Worm (Caenorhabditis elegans) whole organism, L4 larva: Measurements from ENCODE around the gene T26E4.2.
"Not testable (repeated sequence)": the region's sequence is repeated elsewhere in the genome, so short reads cannot be mapped to it uniquely, and the experiment has no call there.

Source experiments
- F26F4.8 ChIP-seq: fragments of 200-800 bp; sonication (Bioruptor generic); conservative IDR thresholded peaks from 2 replicates; pipeline ENCODE4 v1.3.6; 2022; ENCODE audit warnings: missing genetic modification characterization, missing compliant biosample characterization
- F44E2.7 ChIP-seq: fragments of 200-800 bp; sonication (Bioruptor generic); IDR thresholded peaks from 2 replicates; pipeline ENCODE4 v2.1.2; 2022; ENCODE audit warnings: missing genetic modification characterization, missing compliant biosample characterization
- T20F7.1 ChIP-seq: fragments of 200-800 bp; sonication (Bioruptor generic); optimal IDR thresholded peaks from 2 replicates; lab custom pipeline; 2018; ENCODE audit warnings: mild to moderate bottlenecking, missing genetic modification characterization, missing compliant biosample characterization
- Y105C5A.15 ChIP-seq: fragments of 200-800 bp; sonication (Bioruptor generic); IDR thresholded peaks from 2 replicates; pipeline ENCODE4 v1.3.6; 2022; ENCODE audit warnings: missing genetic modification characterization, missing compliant biosample characterization
- Y48G9A.11 ChIP-seq: fragments of 200-800 bp; sonication (Bioruptor generic); IDR thresholded peaks from 2 replicates; pipeline ENCODE4 v1.3.6; 2022; ENCODE audit warnings: missing genetic modification reagents, missing genetic modification characterization, missing compliant biosample characterization
- Y75B8A.6 ChIP-seq: fragments of 200-800 bp; sonication (Bioruptor generic); IDR thresholded peaks from 2 replicates; pipeline ENCODE4 v1.3.6; 2022; ENCODE audit warnings: missing genetic modification reagents, missing genetic modification characterization, missing compliant biosample characterization
- arid-1 ChIP-seq: fragments of 200-800 bp; sonication (Bioruptor generic); conservative IDR thresholded peaks from 2 replicates; pipeline ENCODE4 v1.3.6; 2022; ENCODE audit warnings: missing genetic modification reagents, missing genetic modification characterization, missing compliant biosample characterization
- attf-4 ChIP-seq: sonication (generic microtip); optimal IDR thresholded peaks from 3 replicates; lab custom pipeline; 2017; ENCODE audit warnings: missing biosample characterization, missing genetic modification characterization
- cey-2 ChIP-seq: sonication (generic microtip); optimal IDR thresholded peaks from 3 replicates; lab custom pipeline; 2017; ENCODE audit warnings: missing genetic modification characterization, mild to moderate bottlenecking, missing compliant biosample characterization, antibody characterized with exemption, borderline replicate concordance; ENCODE audit not compliant: insufficient read depth
- ctbp-1 ChIP-seq: fragments of 200-800 bp; sonication (Bioruptor generic); IDR thresholded peaks from 2 replicates; pipeline ENCODE4 v1.3.6; 2022; ENCODE audit warnings: missing genetic modification reagents, missing genetic modification characterization, missing compliant biosample characterization
- dmd-6 ChIP-seq: fragments of 200-800 bp; sonication (Bioruptor generic); IDR thresholded peaks from 2 replicates; pipeline ENCODE4 v1.3.6; 2022; ENCODE audit warnings: missing genetic modification reagents, missing genetic modification characterization, missing compliant biosample characterization
- duxl-1 ChIP-seq: sonication (generic microtip); optimal IDR thresholded peaks from 2 replicates; lab custom pipeline; 2016; ENCODE audit warnings: mild to moderate bottlenecking, missing genetic modification characterization, moderate library complexity, missing compliant biosample characterization; ENCODE audit not compliant: poor library complexity
- egl-27 ChIP-seq: sonication (generic microtip); optimal IDR thresholded peaks from 3 replicates; lab custom pipeline; 2017; ENCODE audit warnings: missing biosample characterization, missing genetic modification reagents, missing genetic modification characterization
- hif-1 ChIP-seq, 2 experiments: sonication (generic microtip); optimal IDR thresholded peaks; 2 replicates each; lab custom pipeline; 2016 to 2017; ENCODE audit warnings: missing compliant biosample characterization in 2 of 2, missing genetic modification characterization in 2 of 2, missing genetic modification reagents in 2 of 2, missing genotype in 2 of 2, mild to moderate bottlenecking in 1 of 2
- hlh-11 ChIP-seq: fragments of 200-800 bp; sonication (Bioruptor generic); optimal IDR thresholded peaks from 2 replicates; lab custom pipeline; 2018; ENCODE audit warnings: mild to moderate bottlenecking, missing genetic modification characterization, missing compliant biosample characterization
- lin-29 ChIP-seq: fragments of 200-800 bp; sonication (Bioruptor generic); IDR thresholded peaks from 2 replicates; pipeline ENCODE4 v1.3.6; 2022; ENCODE audit warnings: missing genetic modification reagents, missing genetic modification characterization, missing compliant biosample characterization
- madf-9 ChIP-seq: fragments of 200-800 bp; sonication (Bioruptor generic); conservative IDR thresholded peaks from 2 replicates; pipeline ENCODE4 v1.3.6; 2022; ENCODE audit warnings: missing genetic modification reagents, missing genetic modification characterization, missing compliant biosample characterization
- mdl-1 ChIP-seq, 2 experiments: fragments of 150-350 bp in 1 of 2; sonication (generic microtip) in 1 of 2; optimal IDR thresholded peaks; 2 replicates each; lab custom pipeline; 2014 to 2017; ENCODE audit warnings: missing biosample characterization in 2 of 2, missing genetic modification characterization in 2 of 2
- mdt-29 ChIP-seq: fragments of 200-800 bp; sonication (Bioruptor generic); IDR thresholded peaks from 2 replicates; pipeline ENCODE4 v1.3.6; 2022; ENCODE audit warnings: missing genetic modification reagents, missing genetic modification characterization, missing compliant biosample characterization
- mes-2 ChIP-seq: sonication (generic microtip); optimal IDR thresholded peaks from 2 replicates; lab custom pipeline; 2016; ENCODE audit warnings: missing genotype, mild to moderate bottlenecking, missing genetic modification characterization, missing compliant biosample characterization; ENCODE audit not compliant: poor library complexity, severe bottlenecking
- nhr-28 ChIP-seq: fragments of 150-350 bp; optimal IDR thresholded peaks from 2 replicates; lab custom pipeline; 2014; ENCODE audit warnings: missing biosample characterization, missing genetic modification characterization
- nhr-41 ChIP-seq: fragments of 200-800 bp; sonication (Bioruptor generic); IDR thresholded peaks from 2 replicates; pipeline ENCODE4 v1.3.6; 2022; ENCODE audit warnings: missing genetic modification reagents, missing genetic modification characterization, missing compliant biosample characterization
- nhr-48 ChIP-seq: sonication (generic microtip); optimal IDR thresholded peaks from 2 replicates; lab custom pipeline; 2016; ENCODE audit warnings: mild to moderate bottlenecking, missing genetic modification characterization, missing compliant biosample characterization
- pha-4 ChIP-seq, 2 experiments: fragments of 150-350 bp in 1 of 2; fragments of 200-800 bp in 1 of 2; sonication (Bioruptor generic) in 1 of 2; IDR thresholded peaks in 1 of 2; optimal IDR thresholded peaks in 1 of 2; 2 replicates each; pipeline versions ENCODE4 v1.3.6 to Lab custom; 2014 to 2022; ENCODE audit warnings: missing genetic modification characterization in 2 of 2, missing genetic modification reagents in 2 of 2, missing biosample characterization in 1 of 2, missing compliant biosample characterization in 1 of 2
- saeg-2 ChIP-seq: fragments of 200-800 bp; sonication (Bioruptor generic); IDR thresholded peaks from 2 replicates; pipeline ENCODE4 v1.3.6; 2022; ENCODE audit warnings: missing genetic modification reagents, missing genetic modification characterization, missing compliant biosample characterization
- sdz-12 ChIP-seq: fragments of 200-800 bp; sonication (Bioruptor generic); optimal IDR thresholded peaks from 2 replicates; lab custom pipeline; 2018; ENCODE audit warnings: mild to moderate bottlenecking, missing genetic modification characterization, missing compliant biosample characterization
- spr-3 ChIP-seq: fragments of 200-800 bp; sonication (Bioruptor generic); optimal IDR thresholded peaks from 2 replicates; lab custom pipeline; 2018; ENCODE audit warnings: mild to moderate bottlenecking, missing genetic modification characterization, missing compliant biosample characterization
- tag-97 ChIP-seq: fragments of 200-800 bp; sonication (Bioruptor generic); IDR thresholded peaks from 2 replicates; pipeline ENCODE4 v1.3.6; 2022; ENCODE audit warnings: missing genetic modification characterization, missing compliant biosample characterization
- zag-1 ChIP-seq: fragments of 150-350 bp; optimal IDR thresholded peaks from 2 replicates; lab custom pipeline; 2014; ENCODE audit warnings: missing biosample characterization, missing genetic modification characterization
- zip-11 ChIP-seq: fragments of 200-800 bp; sonication (Bioruptor generic); IDR thresholded peaks from 2 replicates; pipeline ENCODE4 v1.3.6; 2022; ENCODE audit warnings: missing genetic modification characterization, missing compliant biosample characterization
- zip-2 ChIP-seq: fragments of 150-350 bp; optimal IDR thresholded peaks from 2 replicates; lab custom pipeline; 2014; ENCODE audit warnings: missing biosample characterization, missing genetic modification characterization

T26E4.2 gene

DNA sequence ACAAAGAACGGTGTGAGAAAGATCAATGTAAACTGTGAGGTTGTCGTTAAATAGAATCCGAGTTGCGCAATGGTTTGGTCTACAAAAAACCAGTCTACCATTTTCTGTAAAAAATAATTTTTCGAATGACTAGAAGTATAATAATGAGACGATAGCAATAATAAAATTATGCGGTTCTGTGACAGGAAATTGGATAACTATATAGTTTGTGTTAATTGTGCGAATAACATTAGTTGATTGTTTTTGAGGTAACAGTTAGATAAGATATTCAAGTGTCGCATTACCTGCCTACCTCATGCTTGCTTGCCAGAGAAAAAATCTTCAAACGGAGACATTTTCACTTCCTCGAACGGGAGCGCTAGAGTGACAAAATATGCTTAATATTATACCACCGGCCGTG is 39.3 kb upstream of the T26E4.2 start, which contains the start of gene str-18:
Gene str-18 (minus strand): TSS at position 101 of the 400 bp plus-strand sequence.
- TF ChIP-seq mdt-29 (no peak), Y105C5A.15 (no peak), zip-11 (GFP tag; lab: Robert Waterston, UW) (no peak), lin-29 (GFP tag; lab: Robert Waterston, UW) (no peak), mdl-1 (tag; optimal IDR thresholded peaks at IDR 0.05; lab: Kevin White, UChicago) (no peak), ctbp-1 (no peak), pha-4 (GFP tag; IDR thresholded peaks at IDR 0.05; lab: Robert Waterston, UW) (no peak), pha-4 (tag; optimal IDR thresholded peaks at IDR 0.05; lab: Kevin White, UChicago) (no peak), hif-1 (tag; optimal IDR thresholded peaks at IDR 0.05; lab: Kevin White, UChicago) (no peak), nhr-41 (no peak), hlh-11 (tag; lab: Kevin White, UChicago) (no peak), cey-2 (no peak), F44E2.7 (GFP tag; lab: Robert Waterston, UW) (no peak), arid-1 (GFP tag; lab: Robert Waterston, UW) (no peak), mes-2 (tag; lab: Kevin White, UChicago) (no peak)

DNA sequence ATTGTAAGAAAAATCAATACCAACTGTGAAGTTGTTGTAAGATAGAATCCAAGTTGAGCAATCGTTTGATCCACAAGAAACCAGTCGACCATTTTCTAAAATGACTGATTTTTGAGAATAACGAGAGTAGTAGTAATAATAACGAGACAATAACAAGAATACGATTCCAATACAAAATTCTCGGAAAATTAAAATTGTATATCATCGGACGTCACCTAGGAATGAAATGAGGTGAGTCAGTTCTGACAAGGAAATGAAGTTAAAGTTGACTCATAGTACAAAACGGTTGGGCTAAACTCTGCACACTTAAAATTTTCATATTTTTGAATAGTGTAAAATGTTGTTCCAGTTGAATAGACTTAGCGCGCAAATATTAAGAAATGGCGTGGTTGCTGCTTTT is 36.8 kb upstream of the T26E4.2 start, which contains the start of gene str-19:
Gene str-19 (minus strand): TSS at position 101 of the 400 bp plus-strand sequence.
- not testable (repeated sequence) for TF ChIP-seq F26F4.8, dmd-6, tag-97 (GFP tag; lab: Robert Waterston, UW)

DNA sequence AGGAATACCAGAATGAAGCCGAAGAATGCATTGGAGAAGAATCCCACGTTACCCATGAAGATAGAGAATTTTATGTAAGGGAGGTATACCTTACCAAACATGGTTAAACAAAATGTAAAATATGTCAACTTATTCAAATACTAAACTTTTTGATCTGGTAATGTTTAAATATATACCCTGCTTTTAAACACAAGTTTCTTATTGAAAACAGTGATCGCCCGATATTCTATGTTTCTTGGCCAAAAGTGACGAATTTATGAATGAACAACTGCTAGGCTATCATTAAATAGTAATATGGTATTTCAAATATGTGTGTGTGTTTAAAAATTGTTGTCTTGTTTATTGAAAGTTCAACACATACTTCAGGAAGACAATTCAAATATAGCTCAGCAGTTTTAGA is 32.8 kb upstream of the T26E4.2 start, which contains the start of gene T23D5.8:
Gene T23D5.8 (minus strand): TSS at position 101 of the 400 bp plus-strand sequence.
- not testable (repeated sequence) for TF ChIP-seq T20F7.1; Y75B8A.6 (GFP tag; lab: Robert Waterston, UW); Y48G9A.11 (GFP tag; lab: Robert Waterston, UW)

DNA sequence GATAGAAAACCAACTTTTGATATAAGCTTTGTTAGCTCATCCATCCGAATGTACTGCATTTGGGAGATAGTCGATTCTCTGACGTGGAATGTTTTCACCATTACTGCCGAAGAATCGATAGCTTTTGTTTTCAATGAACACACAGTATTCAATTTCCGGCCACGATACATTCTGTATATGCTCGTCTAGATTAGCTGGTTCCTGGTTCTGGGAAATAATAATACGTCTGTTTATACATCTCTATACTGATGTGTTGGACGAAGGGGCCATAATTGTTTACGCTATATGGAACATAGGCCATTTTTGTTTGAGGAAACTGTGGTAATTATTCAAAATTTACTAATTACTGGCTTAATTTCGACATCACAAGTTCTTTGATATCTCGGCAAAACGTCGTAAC is 31.1 kb upstream of the T26E4.2 start, which contains the start of gene str-6:
Gene str-6 (minus strand): TSS at position 101 of the 400 bp plus-strand sequence.
- TF ChIP-seq sdz-12 (GFP tag; lab: Kevin White, UChicago) (no peak), spr-3 (GFP tag; lab: Kevin White, UChicago) (no peak), nhr-28 (tag; lab: Kevin White, UChicago) (no peak), duxl-1 (tag; lab: Kevin White, UChicago) (no peak)

DNA sequence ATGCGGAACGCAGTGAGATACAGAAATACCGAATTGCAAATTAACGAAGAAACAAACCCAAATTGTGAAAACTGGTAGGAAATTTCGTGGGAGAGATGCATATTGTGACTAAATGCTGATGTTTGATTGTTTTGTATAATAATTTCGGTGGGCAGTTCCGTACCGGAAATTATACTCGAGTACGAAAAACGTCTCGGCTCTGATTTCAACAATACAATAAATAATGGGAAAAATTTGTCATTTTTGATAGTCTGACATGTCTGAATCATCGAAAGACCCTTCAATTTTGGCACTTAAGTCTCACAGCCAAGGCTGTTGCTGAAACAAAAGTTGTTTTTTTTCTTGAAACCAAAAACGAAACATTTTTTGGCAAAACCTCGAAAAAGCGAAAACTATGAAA is 29.1 kb upstream of the T26E4.2 start, which contains the start of gene str-43:
Gene str-43 (minus strand): TSS at position 101 of the 400 bp plus-strand sequence.
- TF ChIP-seq zip-2 (no peak), madf-9 (GFP tag; lab: Robert Waterston, UW) (no peak), egl-27 (tag; lab: Kevin White, UChicago) (no peak), saeg-2 (GFP tag; lab: Robert Waterston, UW) (no peak), attf-4 (tag; lab: Kevin White, UChicago) (no peak), mes-2 (tag; lab: Kevin White, UChicago) (no peak)
- TF ChIP-seq, all 104 proteins: peak for 0

DNA sequence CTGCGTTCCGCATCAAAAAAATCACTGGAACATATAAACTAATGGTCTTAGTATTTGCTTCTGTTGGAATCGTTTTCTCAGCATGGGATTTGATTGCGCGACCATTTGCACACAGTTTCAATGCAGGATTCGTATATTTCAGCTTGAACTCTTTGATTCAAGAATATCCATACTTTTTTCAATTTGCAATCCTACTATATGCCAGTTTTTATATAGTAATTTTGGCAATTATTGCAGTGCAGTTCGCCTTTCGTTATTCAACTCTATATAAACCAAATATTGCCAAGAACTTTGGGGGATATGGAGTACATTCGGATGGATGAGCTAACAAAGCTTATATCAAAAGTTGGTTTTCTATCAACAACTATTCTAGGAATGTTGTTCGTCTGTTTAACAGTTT is 28.2 kb upstream of the T26E4.2 start, which contains the start of gene str-5:
Gene str-5 (plus strand): TSS at position 301 of the 400 bp plus-strand sequence.
- not testable (repeated sequence) for TF ChIP-seq zag-1, attf-4, nhr-48 (tag; lab: Kevin White, UChicago)
